Worm (Caenorhabditis elegans) whole organism, young adult: ENCODE data around the gene F21D9.1.

Source experiments
- B0019.2 ChIP-seq: fragments of 200-800 bp; sonication (Bioruptor generic); conservative IDR thresholded peaks from 2 replicates; pipeline ENCODE4 v1.3.6; 2022; ENCODE audit warnings: missing genetic modification reagents, missing genetic modification characterization, missing compliant biosample characterization
- B0035.1 ChIP-seq: sonication (generic microtip); optimal IDR thresholded peaks from 2 replicates; lab custom pipeline; 2016; ENCODE audit warnings: missing genetic modification characterization, mild to moderate bottlenecking, missing compliant biosample characterization, missing genotype, missing genetic modification reagents
- D2030.7 ChIP-seq: fragments of 200-800 bp; sonication (Bioruptor generic); IDR thresholded peaks from 2 replicates; pipeline ENCODE4 v1.3.6; 2022; ENCODE audit warnings: missing genetic modification reagents, missing genetic modification characterization, missing compliant biosample characterization
- F57A8.1 ChIP-seq: fragments of 200-800 bp; sonication (Bioruptor generic); optimal IDR thresholded peaks from 2 replicates; lab custom pipeline; 2018; ENCODE audit warnings: mild to moderate bottlenecking, missing genetic modification characterization, moderate library complexity, missing compliant biosample characterization
- Y56A3A.18 ChIP-seq: fragments of 200-800 bp; sonication (Bioruptor generic); IDR thresholded peaks from 2 replicates; pipeline ENCODE4 v1.3.6; 2022; ENCODE audit warnings: missing genetic modification reagents, missing genetic modification characterization, missing compliant biosample characterization
- Y67H2A.10 ChIP-seq: fragments of 200-800 bp; sonication (Bioruptor generic); conservative IDR thresholded peaks from 2 replicates; pipeline ENCODE4 v1.3.6; 2022; ENCODE audit warnings: missing genetic modification reagents, missing genetic modification characterization, missing compliant biosample characterization
- Y79H2A.3 ChIP-seq: fragments of 200-800 bp; sonication (Bioruptor generic); conservative IDR thresholded peaks from 2 replicates; pipeline ENCODE4 v1.3.6; 2022; ENCODE audit warnings: missing genetic modification reagents, missing genetic modification characterization, missing compliant biosample characterization
- Y95B8A.8 ChIP-seq: fragments of 200-800 bp; sonication (Bioruptor generic); IDR thresholded peaks from 2 replicates; pipeline ENCODE4 v1.3.6; 2022; ENCODE audit warnings: missing genetic modification reagents, missing genetic modification characterization, missing compliant biosample characterization
- ZK185.1 ChIP-seq: sonication (generic microtip); optimal IDR thresholded peaks from 2 replicates; lab custom pipeline; 2016; ENCODE audit warnings: mild to moderate bottlenecking, missing genetic modification characterization, missing compliant biosample characterization; ENCODE audit not compliant: poor library complexity, severe bottlenecking
- atf-7 ChIP-seq: sonication (generic microtip); optimal IDR thresholded peaks from 2 replicates; lab custom pipeline; 2017; ENCODE audit warnings: mild to moderate bottlenecking, missing genetic modification characterization, missing compliant biosample characterization
- attf-6 ChIP-seq: fragments of 200-800 bp; sonication (Bioruptor generic); IDR thresholded peaks from 2 replicates; pipeline ENCODE4 v1.3.6; 2022; ENCODE audit warnings: missing genetic modification reagents, missing genetic modification characterization, missing compliant biosample characterization
- ceh-100 ChIP-seq: fragments of 200-800 bp; sonication (Bioruptor generic); IDR thresholded peaks from 2 replicates; pipeline ENCODE4 v1.3.6; 2022; ENCODE audit warnings: missing genetic modification reagents, missing genetic modification characterization, missing compliant biosample characterization
- ceh-58 ChIP-seq: fragments of 200-800 bp; sonication (Bioruptor generic); IDR thresholded peaks from 2 replicates; pipeline ENCODE4 v1.3.6; 2022; ENCODE audit warnings: missing genetic modification characterization, missing compliant biosample characterization
- dpl-1 ChIP-seq: fragments of 150-350 bp; optimal IDR thresholded peaks from 2 replicates; lab custom pipeline; 2014; ENCODE audit warnings: missing biosample characterization, missing genetic modification reagents, missing genetic modification characterization
- egl-44 ChIP-seq: fragments of 200-800 bp; sonication (Bioruptor generic); IDR thresholded peaks from 2 replicates; pipeline ENCODE4 v1.3.6; 2022; ENCODE audit warnings: missing genetic modification reagents, missing genetic modification characterization, missing compliant biosample characterization
- him-1 ChIP-seq: sonication (generic microtip); optimal IDR thresholded peaks from 2 replicates; lab custom pipeline; 2016; ENCODE audit warnings: missing genotype, missing genetic modification reagents, missing genetic modification characterization, missing compliant biosample characterization
- hlh-12 ChIP-seq: sonication (generic microtip); optimal IDR thresholded peaks from 2 replicates; lab custom pipeline; 2016; ENCODE audit warnings: missing genetic modification characterization, missing compliant biosample characterization
- hlh-26 ChIP-seq: fragments of 200-800 bp; sonication (Bioruptor generic); conservative IDR thresholded peaks from 2 replicates; pipeline ENCODE4 v1.3.6; 2022; ENCODE audit warnings: missing genetic modification reagents, missing genetic modification characterization, missing compliant biosample characterization
- hrde-1 ChIP-seq: sonication (generic microtip); optimal IDR thresholded peaks from 2 replicates; lab custom pipeline; 2016; ENCODE audit warnings: missing genetic modification characterization, mild to moderate bottlenecking, missing compliant biosample characterization, moderate library complexity, missing genotype, missing genetic modification reagents, borderline replicate concordance
- let-526 ChIP-seq: fragments of 200-800 bp; sonication (Bioruptor generic); IDR thresholded peaks from 2 replicates; pipeline ENCODE4 v1.3.6; 2022; ENCODE audit warnings: missing genetic modification reagents, missing genetic modification characterization, missing compliant biosample characterization
- lin-26 ChIP-seq: fragments of 200-800 bp; sonication (Bioruptor generic); IDR thresholded peaks from 2 replicates; pipeline ENCODE4 v1.3.6; 2022; ENCODE audit warnings: missing genetic modification reagents, missing genetic modification characterization, missing compliant biosample characterization
- madf-8 ChIP-seq: fragments of 200-800 bp; sonication (Bioruptor generic); conservative IDR thresholded peaks from 2 replicates; pipeline ENCODE4 v1.3.6; 2022; ENCODE audit warnings: missing genetic modification reagents, missing genetic modification characterization, missing compliant biosample characterization
- mcd-1 ChIP-seq: fragments of 200-800 bp; sonication (Bioruptor generic); IDR thresholded peaks from 2 replicates; pipeline ENCODE4 v1.3.6; 2022; ENCODE audit warnings: missing genetic modification reagents, missing genetic modification characterization, missing compliant biosample characterization
- mel-28 ChIP-seq: sonication (generic microtip); optimal IDR thresholded peaks from 2 replicates; lab custom pipeline; 2016; ENCODE audit warnings: borderline replicate concordance, mild to moderate bottlenecking, missing genetic modification characterization, missing compliant biosample characterization
- nfya-1 ChIP-seq: sonication (generic microtip); optimal IDR thresholded peaks from 2 replicates; lab custom pipeline; 2017; ENCODE audit warnings: antibody characterized with exemption, missing compliant biosample characterization, missing genetic modification characterization, borderline replicate concordance; ENCODE audit not compliant: insufficient read depth
- nhr-120 ChIP-seq: fragments of 200-800 bp; sonication (Bioruptor generic); IDR thresholded peaks from 2 replicates; pipeline ENCODE4 v1.3.6; 2022; ENCODE audit warnings: missing genetic modification characterization, missing compliant biosample characterization
- nhr-27 ChIP-seq: fragments of 200-800 bp; sonication (Bioruptor generic); optimal IDR thresholded peaks from 2 replicates; lab custom pipeline; 2018; ENCODE audit warnings: mild to moderate bottlenecking, missing genetic modification characterization, moderate library complexity, missing compliant biosample characterization
- snpc-1.3 ChIP-seq: sonication (generic microtip); optimal IDR thresholded peaks from 2 replicates; lab custom pipeline; 2017; ENCODE audit warnings: missing genetic modification characterization, mild to moderate bottlenecking, missing compliant biosample characterization, antibody characterized with exemption, moderate library complexity, missing genotype, missing genetic modification reagents; ENCODE audit not compliant: insufficient read depth
- tbp1 ChIP-seq: fragments of 200-800 bp; sonication (Bioruptor generic); optimal IDR thresholded peaks from 2 replicates; lab custom pipeline; 2018; ENCODE audit warnings: mild to moderate bottlenecking, missing genetic modification characterization, missing compliant biosample characterization
- tlf-1 ChIP-seq: fragments of 200-800 bp; sonication (Bioruptor generic); optimal IDR thresholded peaks from 2 replicates; lab custom pipeline; 2018; ENCODE audit warnings: mild to moderate bottlenecking, missing genetic modification characterization, missing compliant biosample characterization
- zfh-2 ChIP-seq: fragments of 200-800 bp; sonication (Bioruptor generic); conservative IDR thresholded peaks from 2 replicates; pipeline ENCODE4 v1.3.6; 2022; ENCODE audit warnings: missing genetic modification reagents, missing genetic modification characterization, missing compliant biosample characterization
- ztf-25 ChIP-seq: fragments of 200-800 bp; sonication (Bioruptor generic); IDR thresholded peaks from 2 replicates; pipeline ENCODE4 v1.3.6; 2022; ENCODE audit warnings: missing genetic modification reagents, missing genetic modification characterization, missing compliant biosample characterization

The F21D9.1 gene

DNA sequence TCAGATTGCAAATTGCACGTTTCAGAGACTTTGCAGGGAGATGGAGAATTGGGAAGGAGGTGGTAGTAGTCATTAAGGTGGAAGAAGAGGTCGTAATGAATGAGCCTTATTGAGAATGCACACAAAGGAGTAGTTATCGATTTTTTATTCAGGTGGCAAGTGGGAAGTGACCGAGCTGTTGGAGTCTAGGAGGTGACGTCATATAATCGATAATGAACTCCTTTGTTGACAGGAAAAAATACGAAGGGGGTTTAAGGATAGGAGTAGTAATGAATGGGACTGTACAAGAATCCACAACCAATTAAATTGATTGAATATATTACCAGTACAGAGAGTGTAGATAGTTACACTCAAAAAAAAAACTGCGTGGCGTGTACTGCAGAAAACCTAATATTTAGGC lies 37.7 kb downstream of the F21D9.1 start, which contains the start of gene fbxb-62 (continued):
- TF ChIP-seq Y67H2A.10 (no peak), mel-28 (no peak), Y95B8A.8 (GFP tag; lab: Robert Waterston, UW) (no peak), F57A8.1 (GFP tag; lab: Kevin White, UChicago) (no peak), Y79H2A.3 (GFP tag; lab: Robert Waterston, UW) (no peak)

ce11 chrV:19303589-19304174 lies 39.4 kb downstream of the F21D9.1 start, which contains the start of the genes fbxb-63 and fbxb-61:
fbxb-63 (minus strand) TSS chrV:19303730.
fbxb-61 (plus strand) TSS chrV:19304124.
- TF ChIP-seq hlh-26 (GFP tag; lab: Robert Waterston, UW) (no peak), attf-6 (GFP tag; lab: Robert Waterston, UW) (no peak), nhr-27 (tag; lab: Kevin White, UChicago) (no peak), him-1 (tag; lab: Kevin White, UChicago) (no peak), B0019.2 (GFP tag; lab: Robert Waterston, UW) (no peak), F57A8.1 (GFP tag; lab: Kevin White, UChicago) (no peak), ceh-58 (GFP tag; lab: Robert Waterston, UW) (no peak), snpc-1.3 (tag; lab: Kevin White, UChicago) (no peak), egl-44 (GFP tag; lab: Robert Waterston, UW) (no peak), hlh-12 (tag; lab: Kevin White, UChicago) (no peak), tlf-1 (GFP tag; lab: Kevin White, UChicago) (no peak), dpl-1 (GFP tag; lab: Kevin White, UChicago) (no peak), mcd-1 (GFP tag; lab: Robert Waterston, UW) (no peak), B0035.1 (no peak), Y56A3A.18 (no peak), hrde-1 (tag; lab: Kevin White, UChicago) (no peak), D2030.7 (GFP tag; lab: Robert Waterston, UW) (no peak), zfh-2 (GFP tag; lab: Robert Waterston, UW) (no peak), atf-7 (tag; lab: Kevin White, UChicago) (no peak), tbp1 (GFP tag; lab: Kevin White, UChicago) (no peak)

DNA sequence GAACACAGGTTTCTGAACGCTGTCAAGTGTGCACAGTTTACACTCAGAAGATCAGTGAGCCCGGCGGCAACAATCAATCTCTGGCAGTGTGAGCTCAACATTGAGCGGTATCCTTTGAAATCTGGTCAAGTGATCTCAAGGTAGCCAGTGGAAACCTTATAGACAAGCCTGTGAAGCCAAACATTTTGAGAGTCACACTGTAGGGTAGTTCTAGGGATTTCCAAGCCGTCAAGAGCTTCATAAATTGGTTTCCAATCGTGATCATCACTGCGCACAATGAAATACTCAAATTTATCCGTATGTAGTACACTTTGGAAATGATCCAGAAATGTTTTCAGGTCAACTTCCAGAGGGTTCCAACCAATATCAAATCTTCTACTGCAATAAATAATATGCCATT lies 42.7 kb downstream of the F21D9.1 start, which contains the start of gene F55C9.15:
F55C9.15 (minus strand) TSS at position 101 of the 400 bp plus-strand sequence.
- TF ChIP-seq lin-26 (GFP tag; lab: Robert Waterston, UW) (no peak), ZK185.1 (no peak), madf-8 (GFP tag; lab: Robert Waterston, UW) (no peak), nfya-1 (tag; lab: Kevin White, UChicago) (no peak), nhr-27 (tag; lab: Kevin White, UChicago) (no peak)

DNA sequence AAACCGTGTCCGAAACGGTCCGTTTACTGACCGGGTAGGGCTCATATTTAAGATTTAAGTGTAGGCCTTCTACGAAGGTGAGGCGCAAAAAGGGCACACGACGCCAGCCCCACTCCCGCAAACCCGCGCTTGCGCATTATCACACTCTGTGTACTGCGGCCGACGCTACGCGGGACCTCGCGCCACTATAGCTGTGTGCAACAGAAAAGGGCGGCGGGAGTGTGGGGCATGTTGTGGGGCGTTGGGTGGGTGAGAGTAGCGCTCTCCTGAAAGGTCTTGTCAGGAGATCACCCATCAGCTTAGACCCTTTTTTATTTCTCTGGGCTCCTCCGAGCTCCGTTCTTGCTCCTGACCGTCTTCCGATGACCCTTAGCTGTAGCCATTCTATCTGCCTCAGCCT lies 43.9 kb downstream of the F21D9.1 start:
- peak; percentile 91 for TF ChIP-seq nhr-120 (GFP tag; lab: Robert Waterston, UW)
- 0 out of 2 replicates have a peak, but pooled peaks have one; percentile 40 for TF ChIP-seq ztf-25 (GFP tag; lab: Robert Waterston, UW)
- TF ChIP-seq let-526 (GFP tag; lab: Robert Waterston, UW) = no peak
- TF ChIP-seq ceh-100 (GFP tag; lab: Robert Waterston, UW) = no peak
- peak; percentile 69; the same call in 1 of the 2 replicates for TF ChIP-seq zfh-2 (GFP tag; lab: Robert Waterston, UW)
- 0 out of 2 replicates have a peak, but pooled peaks have one; percentile 13 for TF ChIP-seq hlh-26 (GFP tag; lab: Robert Waterston, UW)
